Fruit fly (Drosophila melanogaster): ENCODE measurements around the gene opm.

Gene opm

DNA sequence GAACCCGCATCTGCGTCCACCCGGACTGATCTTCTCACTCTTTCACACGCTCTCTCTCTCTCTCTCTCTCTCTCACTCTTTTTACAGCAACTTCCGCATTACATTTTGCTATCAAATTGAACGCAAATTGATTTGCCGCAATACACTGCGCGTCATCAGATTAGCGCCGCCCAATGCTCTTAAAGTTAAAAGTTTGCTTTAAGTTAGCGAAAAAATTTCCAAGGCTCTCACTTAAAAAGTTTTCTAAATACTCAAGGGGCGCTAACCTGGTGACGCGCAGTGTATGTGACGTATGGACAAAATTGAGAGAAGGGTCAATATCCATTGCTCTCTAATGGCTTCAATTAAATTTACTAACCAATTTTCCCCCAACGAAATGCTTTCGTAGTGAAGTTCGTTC lies 44.0 kb downstream of the opm start (continued):
- TF ChIP-seq grau (tag; optimal IDR thresholded peaks at IDR 0.05) (peak; percentile 85), Opbp (GFP tag; IDR thresholded peaks at IDR 0.05; ENCODE audit: partially characterized antibody) (no peak), CG8089 (GFP tag; optimal IDR thresholded peaks at IDR 0.05) (peak; percentile 77), amos (GFP tag; IDR thresholded peaks at IDR 0.05; ENCODE audit: partially characterized antibody) (no peak), sens (GFP tag) (peak; percentile 98), dm (GFP tag; optimal IDR thresholded peaks at IDR 0.05) (peak; percentile 80), fu2 (GFP tag; optimal IDR thresholded peaks at IDR 0.05) (peak; percentile 82), NC2β (GFP tag; optimal IDR thresholded peaks at IDR 0.05) (peak; percentile 82), unpg (GFP tag; optimal IDR thresholded peaks at IDR 0.05) (peak; percentile 89), Antp (GFP tag; optimal IDR thresholded peaks at IDR 0.05) (peak; percentile 94), Vsx1 (GFP tag; optimal IDR thresholded peaks at IDR 0.05) (peak; percentile 64), B-H1 (GFP tag; IDR thresholded peaks at IDR 0.05) (peak; percentile 52; the same call in 2 of the 3 replicates), CG17612 (GFP tag; IDR thresholded peaks at IDR 0.05) (peak; percentile 29; the same call in 1 of the 2 replicates), cato (GFP tag; optimal IDR thresholded peaks at IDR 0.05; ENCODE audit: borderline replicate concordance) (peak; percentile 72), CG13775 (GFP tag; optimal IDR thresholded peaks at IDR 0.05) (peak; percentile 67), croc (GFP tag; conservative IDR thresholded peaks at IDR 0.05) (peak; percentile 68), Lpt (GFP tag; optimal IDR thresholded peaks at IDR 0.05) (no peak), CG10147 (GFP tag; optimal IDR thresholded peaks at IDR 0.05) (peak; percentile 71), vfl (GFP tag; optimal IDR thresholded peaks at IDR 0.05) (peak; percentile 80), TFAM (GFP tag; optimal IDR thresholded peaks at IDR 0.05) (peak; percentile 15), CG16815 (GFP tag; optimal IDR thresholded peaks at IDR 0.05) (peak; percentile 71), Nf-YA (GFP tag; IDR thresholded peaks at IDR 0.05) (peak; percentile 80), dpn (GFP tag; optimal IDR thresholded peaks at IDR 0.05) (peak; percentile 90), CG10366 (GFP tag; IDR thresholded peaks at IDR 0.05) (peak; percentile 83), CG6272 (GFP tag; IDR thresholded peaks at IDR 0.05) (peak; percentile 56; the same call in 1 of the 2 replicates), CG14050 (GFP tag; IDR thresholded peaks at IDR 0.05) (peak; percentile 76), phol (tag; optimal IDR thresholded peaks at IDR 0.05) (peak; percentile 84), Tbp (GFP tag; optimal IDR thresholded peaks at IDR 0.05) (no peak), Scr (GFP tag; IDR thresholded peaks at IDR 0.05; ENCODE audit: partially characterized antibody) (no peak), cg (GFP tag; optimal IDR thresholded peaks at IDR 0.05) (no peak), CG1602 (GFP tag; optimal IDR thresholded peaks at IDR 0.05) (peak; percentile 79), CG8281 (tag; optimal IDR thresholded peaks at IDR 0.05) (peak; percentile 75), Doc2 (GFP tag; IDR thresholded peaks at IDR 0.05) (no peak), Med (GFP tag) (peak; percentile 98), CG13287 (GFP tag; IDR thresholded peaks at IDR 0.05; ENCODE audit: partially characterized antibody) (no peak), cas (GFP tag; IDR thresholded peaks at IDR 0.05) (no peak), CG10321 (GFP tag; IDR thresholded peaks at IDR 0.05) (peak; percentile 55; the same call in 1 of the 2 replicates), CG4328 (GFP tag; optimal IDR thresholded peaks at IDR 0.05) (peak; percentile 57), Side (GFP tag; optimal IDR thresholded peaks at IDR 0.05) (peak; percentile 83), HHEX (GFP tag; optimal IDR thresholded peaks at IDR 0.05) (peak; percentile 86), CG42726 (GFP tag; IDR thresholded peaks at IDR 0.05; ENCODE audit: partially characterized antibody) (no peak), CG16779 (GFP tag; IDR thresholded peaks at IDR 0.05) (0 out of 2 replicates have a peak, but pooled peaks have one; percentile 33), slp2 (GFP tag; optimal IDR thresholded peaks at IDR 0.05) (peak; percentile 81), ems (GFP tag; optimal IDR thresholded peaks at IDR 0.05) (peak; percentile 87), CG4854 (GFP tag; optimal IDR thresholded peaks at IDR 0.05) (peak; percentile 71), Max (GFP tag; optimal IDR thresholded peaks at IDR 0.05) (peak; percentile 78), Eip74EF (GFP tag; optimal IDR thresholded peaks at IDR 0.05) (peak in 1 of 2 experiments; percentile 90), Hr78 (GFP tag; optimal IDR thresholded peaks at IDR 0.05) (peak in 1 of 2 experiments; percentile 56), lab (GFP tag; optimal IDR thresholded peaks at IDR 0.05) (peak; percentile 90), CG15514 (GFP tag; optimal IDR thresholded peaks at IDR 0.05) (peak; percentile 74)
